Fruit fly (Drosophila melanogaster) whole organism, prepupa: ENCODE measurements around the gene CG31100.

Experiments used
- Blimp-1 ChIP-seq: fragments of 200-800 bp; sonication (Bioruptor generic); optimal IDR thresholded peaks from 3 replicates; lab custom pipeline; 2017; ENCODE audit warnings: missing biosample characterization, missing genetic modification characterization, mild to moderate bottlenecking, moderate library complexity, missing genetic modification reagents
- CG16779 ChIP-seq: fragments of 200-800 bp; sonication (Bioruptor generic); optimal IDR thresholded peaks from 3 replicates; lab custom pipeline; 2017; ENCODE audit warnings: missing biosample characterization, mild to moderate bottlenecking, missing genetic modification characterization
- CG6854 ChIP-seq: fragments of 200-800 bp; sonication (Bioruptor generic); optimal IDR thresholded peaks from 2 replicates; lab custom pipeline; 2017; ENCODE audit warnings: missing biosample characterization, mild to moderate bottlenecking, missing genetic modification characterization
- Eip93F ChIP-seq: fragments of 200-800 bp; sonication (Bioruptor generic); optimal IDR thresholded peaks from 2 replicates; lab custom pipeline; 2016; ENCODE audit warnings: missing biosample characterization, mild to moderate bottlenecking, missing genetic modification characterization
- Ets21C ChIP-seq: fragments of 200-800 bp; sonication (Bioruptor generic); optimal IDR thresholded peaks from 3 replicates; lab custom pipeline; 2016; ENCODE audit warnings: missing biosample characterization, missing genetic modification characterization
- Hr39 ChIP-seq: fragments of 200-800 bp; sonication (Bioruptor generic); optimal IDR thresholded peaks from 2 replicates; lab custom pipeline; 2016; ENCODE audit warnings: missing biosample characterization, missing genetic modification characterization
- fkh ChIP-seq: fragments of 200-800 bp; sonication (Bioruptor generic); optimal IDR thresholded peaks from 3 replicates; lab custom pipeline; 2017; ENCODE audit warnings: missing biosample characterization, mild to moderate bottlenecking, missing genetic modification characterization, moderate library complexity
- net ChIP-seq: fragments of 200-800 bp; sonication (Bioruptor generic); optimal IDR thresholded peaks from 3 replicates; lab custom pipeline; 2016; ENCODE audit warnings: missing biosample characterization, missing genetic modification characterization
- salr ChIP-seq, 2 experiments: fragments of 200-800 bp; sonication (Bioruptor generic); optimal IDR thresholded peaks; 3 replicates each; lab custom pipeline; 2016 to 2018; ENCODE audit warnings: missing biosample characterization in 2 of 2, missing genetic modification characterization in 2 of 2, mild to moderate bottlenecking in 1 of 2
- svp ChIP-seq: fragments of 200-800 bp; sonication (Bioruptor generic); peaks from one replicate; lab custom pipeline; 2016; ENCODE audit warnings: missing biosample characterization, missing genetic modification characterization

- TF ChIP-seq fkh (GFP tag; lab: Kevin White, UChicago), result no peak
- no peak for TF ChIP-seq CG6854 (GFP tag; lab: Kevin White, UChicago)
- TF ChIP-seq Eip93F (GFP tag; lab: Kevin White, UChicago), result peak; percentile 55
- no peak for TF ChIP-seq CG16779
- TF ChIP-seq Hr39 (GFP tag; lab: Kevin White, UChicago), result peak; percentile 64
- TF ChIP-seq net (GFP tag; lab: Kevin White, UChicago), result no peak
- peak; percentile 83 for TF ChIP-seq Blimp-1 (GFP tag; lab: Kevin White, UChicago)
- TF ChIP-seq Ets21C, result peak; percentile 69
- peak; percentile 93 for TF ChIP-seq svp (GFP tag; lab: Kevin White, UChicago)
- peak in 1 of 2 experiments; percentile 43 for TF ChIP-seq salr (GFP tag; optimal IDR thresholded peaks at IDR 0.05; lab: Kevin White, UChicago)
Observed at dm6 chr3R:8978768-8979167, 24.7 kb downstream of the CG31100 start.
